Fruit fly (Drosophila melanogaster) whole organism, embryonic: Measurements from ENCODE around the gene Ice2.
A peak's percentile ranks its signal among the peaks of the same experiment; 100 is the strongest.

Source experiments
- C15 ChIP-seq: fragments of 200-800 bp; sonication (Bioruptor generic); IDR thresholded peaks from 3 replicates; pipeline ENCODE4 v1.3.6; 2022; ENCODE audit warnings: missing biosample characterization, missing genetic modification characterization
- CG11696 ChIP-seq: fragments of 200-800 bp; sonication (Bioruptor generic); IDR thresholded peaks from 2 replicates; pipeline ENCODE4 v1.3.6; 2022; ENCODE audit warnings: missing biosample characterization, missing genetic modification characterization
- CG12236 ChIP-seq: fragments of 200-800 bp; sonication (Bioruptor generic); optimal IDR thresholded peaks from 2 replicates; lab custom pipeline; 2016; ENCODE audit warnings: missing biosample characterization, missing genetic modification characterization
- CG13894 ChIP-seq: fragments of 200-800 bp; sonication (Bioruptor generic); optimal IDR thresholded peaks from 3 replicates; lab custom pipeline; 2018; ENCODE audit warnings: missing biosample characterization, mild to moderate bottlenecking, missing genetic modification characterization, moderate library complexity
- CG14667 ChIP-seq: fragments of 200-800 bp; sonication (Bioruptor generic); IDR thresholded peaks from 2 replicates; pipeline ENCODE4 v1.3.6; 2022; ENCODE audit warnings: missing biosample characterization, missing genetic modification characterization
- CG15601 ChIP-seq: fragments of 200-800 bp; sonication (Bioruptor generic); optimal IDR thresholded peaks from 3 replicates; lab custom pipeline; 2019; ENCODE audit warnings: missing biosample characterization, mild to moderate bottlenecking, missing genetic modification characterization, moderate library complexity
- CG1647 ChIP-seq: fragments of 200-800 bp; sonication (Bioruptor generic); optimal IDR thresholded peaks from 3 replicates; lab custom pipeline; 2016; ENCODE audit warnings: missing biosample characterization, missing genetic modification characterization
- CG16779 ChIP-seq: fragments of 200-800 bp; sonication (Bioruptor generic); IDR thresholded peaks from 2 replicates; pipeline ENCODE4 v1.3.6; 2022; ENCODE audit warnings: missing biosample characterization, missing genetic modification characterization
- CG18476 ChIP-seq: fragments of 200-800 bp; sonication (Bioruptor generic); optimal IDR thresholded peaks from 2 replicates; lab custom pipeline; 2016; ENCODE audit warnings: missing biosample characterization, mild to moderate bottlenecking, missing genetic modification characterization
- CG18764 ChIP-seq: fragments of 200-800 bp; sonication (Bioruptor generic); optimal IDR thresholded peaks from 3 replicates; lab custom pipeline; 2016; ENCODE audit warnings: missing biosample characterization, missing genetic modification characterization
- CG2875 ChIP-seq: fragments of 200-800 bp; sonication (Bioruptor generic); optimal IDR thresholded peaks from 2 replicates; lab custom pipeline; 2017; ENCODE audit warnings: missing biosample characterization, mild to moderate bottlenecking, missing genetic modification characterization, missing genetic modification reagents
- CG31224 ChIP-seq: fragments of 200-800 bp; sonication (Bioruptor generic); IDR thresholded peaks from 2 replicates; pipeline ENCODE4 v1.3.6; 2022; ENCODE audit warnings: missing biosample characterization, missing genetic modification characterization
- CG34422 ChIP-seq: fragments of 200-800 bp; sonication (Bioruptor generic); IDR thresholded peaks from 3 replicates; pipeline ENCODE4 v1.3.6; 2022; ENCODE audit warnings: missing biosample characterization, missing genetic modification characterization
- CG4328 ChIP-seq: fragments of 200-800 bp; sonication (Bioruptor generic); optimal IDR thresholded peaks from 3 replicates; lab custom pipeline; 2017; ENCODE audit warnings: missing biosample characterization, missing genetic modification reagents, missing genetic modification characterization
- CG6254 ChIP-seq: fragments of 200-800 bp; sonication (Bioruptor generic); optimal IDR thresholded peaks from 3 replicates; lab custom pipeline; 2017; ENCODE audit warnings: mild to moderate bottlenecking, missing biosample characterization, missing genetic modification reagents, missing genetic modification characterization
- CG6654 ChIP-seq: fragments of 200-800 bp; sonication (Bioruptor generic); optimal IDR thresholded peaks from 2 replicates; lab custom pipeline; 2017; ENCODE audit warnings: missing biosample characterization, mild to moderate bottlenecking, missing genetic modification characterization
- CG7357 ChIP-seq: fragments of 200-800 bp; sonication (Bioruptor generic); IDR thresholded peaks from 3 replicates; pipeline ENCODE4 v1.3.6; 2022; ENCODE audit warnings: missing biosample characterization, missing genetic modification characterization
- CG7987 ChIP-seq: fragments of 200-800 bp; sonication (Bioruptor generic); optimal IDR thresholded peaks from 2 replicates; lab custom pipeline; 2018; ENCODE audit warnings: missing biosample characterization, mild to moderate bottlenecking, missing genetic modification characterization, moderate library complexity
- CG8089 ChIP-seq: fragments of 200-800 bp; sonication (Bioruptor generic); optimal IDR thresholded peaks from 3 replicates; lab custom pipeline; 2016; ENCODE audit warnings: missing biosample characterization, missing genetic modification characterization
- CG8478 ChIP-seq: fragments of >200 bp; optimal IDR thresholded peaks from 2 replicates; lab custom pipeline; 2018
- CHES-1-like ChIP-seq: fragments of 200-800 bp; sonication (Bioruptor generic); optimal IDR thresholded peaks from 2 replicates; lab custom pipeline; 2016; ENCODE audit warnings: missing biosample characterization, missing genetic modification characterization
- CTCF ChIP-seq: fragments of 200-800 bp; sonication (Bioruptor generic); optimal IDR thresholded peaks from 2 replicates; lab custom pipeline; 2017; ENCODE audit warnings: missing biosample characterization, mild to moderate bottlenecking, missing genetic modification characterization, moderate library complexity
- Hand ChIP-seq: fragments of 200-800 bp; sonication (Bioruptor generic); optimal IDR thresholded peaks from 2 replicates; lab custom pipeline; 2017; ENCODE audit warnings: mild to moderate bottlenecking, missing biosample characterization, missing genetic modification reagents, missing genetic modification characterization
- MBD-R2 ChIP-seq: fragments of 200-800 bp; sonication (Bioruptor generic); IDR thresholded peaks from 2 replicates; pipeline ENCODE4 v1.3.6; 2022; ENCODE audit warnings: missing biosample characterization, missing genetic modification characterization
- Nf-YA ChIP-seq: fragments of 200-800 bp; sonication (Bioruptor generic); IDR thresholded peaks from 2 replicates; pipeline ENCODE4 v1.3.6; 2022; ENCODE audit warnings: missing biosample characterization, missing genetic modification characterization
- Nf-YC ChIP-seq: fragments of 200-800 bp; optimal IDR thresholded peaks from 3 replicates; lab custom pipeline; 2019; ENCODE audit warnings: missing biosample characterization, mild to moderate bottlenecking, missing genetic modification characterization, moderate library complexity
- PHDP ChIP-seq: fragments of 200-800 bp; sonication (Bioruptor generic); optimal IDR thresholded peaks from 3 replicates; lab custom pipeline; 2018; ENCODE audit warnings: missing biosample characterization, mild to moderate bottlenecking, missing genetic modification characterization, moderate library complexity
- Trl ChIP-seq, 3 experiments: fragments of >200 bp in 2 of 3; fragments of 200-800 bp in 1 of 3; sonication (Bioruptor generic) in 1 of 3; optimal IDR thresholded peaks; 2 replicates in 1 of 3; 3 replicates in 2 of 3; lab custom pipeline; 2016 to 2017; ENCODE audit warnings: missing biosample characterization in 1 of 3, missing genetic modification characterization in 1 of 3
- Vsx1 ChIP-seq: fragments of 200-800 bp; sonication (Bioruptor generic); optimal IDR thresholded peaks from 2 replicates; lab custom pipeline; 2017; ENCODE audit warnings: missing biosample characterization, mild to moderate bottlenecking, missing genetic modification characterization, missing genetic modification reagents
- aop ChIP-seq: fragments of 200-800 bp; sonication (Bioruptor generic); IDR thresholded peaks from 2 replicates; pipeline ENCODE4 v1.3.6; 2022; ENCODE audit warnings: missing biosample characterization, missing genetic modification characterization
- ash1 ChIP-seq: fragments of 200-800 bp; sonication (Bioruptor generic); optimal IDR thresholded peaks from 2 replicates; lab custom pipeline; 2018; ENCODE audit warnings: missing biosample characterization, mild to moderate bottlenecking, missing genetic modification characterization
- bbx ChIP-seq: fragments of 200-800 bp; sonication (Bioruptor generic); IDR thresholded peaks from 2 replicates; pipeline ENCODE4 v1.3.6; 2022; ENCODE audit warnings: missing biosample characterization, missing genetic modification characterization; ENCODE audit not compliant: partially characterized antibody
- bsh ChIP-seq, 2 experiments: fragments of 200-800 bp; sonication (Bioruptor generic); optimal IDR thresholded peaks; 2 replicates each; lab custom pipeline; 2017 to 2018; ENCODE audit warnings: mild to moderate bottlenecking in 2 of 2, missing biosample characterization in 2 of 2, missing genetic modification characterization in 2 of 2, moderate library complexity in 1 of 2
- cato ChIP-seq: fragments of 200-800 bp; sonication (Bioruptor generic); optimal IDR thresholded peaks from 2 replicates; lab custom pipeline; 2016; ENCODE audit warnings: missing biosample characterization, missing genetic modification characterization, borderline replicate concordance
- chif ChIP-seq, 2 experiments: fragments of 200-800 bp; sonication (Bioruptor generic); optimal IDR thresholded peaks; 3 replicates each; lab custom pipeline; 2016; ENCODE audit warnings: missing biosample characterization in 2 of 2, missing genetic modification characterization in 2 of 2
- croc ChIP-seq: fragments of 200-800 bp; sonication (Bioruptor generic); conservative IDR thresholded peaks from 3 replicates; pipeline ENCODE4 v1.3.6; 2022; ENCODE audit warnings: missing biosample characterization, missing genetic modification characterization
- ewg ChIP-seq: fragments of 200-800 bp; sonication (Bioruptor generic); optimal IDR thresholded peaks from 3 replicates; lab custom pipeline; 2017; ENCODE audit warnings: mild to moderate bottlenecking, missing biosample characterization, missing genetic modification reagents, missing genetic modification characterization
- fd64A ChIP-seq: fragments of 200-800 bp; sonication (Bioruptor generic); optimal IDR thresholded peaks from 3 replicates; lab custom pipeline; 2018; ENCODE audit warnings: missing biosample characterization, mild to moderate bottlenecking, missing genetic modification characterization
- gcm ChIP-seq: fragments of 200-800 bp; sonication (Bioruptor generic); optimal IDR thresholded peaks from 2 replicates; lab custom pipeline; 2019; ENCODE audit warnings: missing biosample characterization, mild to moderate bottlenecking, missing genetic modification characterization, moderate library complexity
- gsb-n ChIP-seq: fragments of 200-800 bp; sonication (Bioruptor generic); optimal IDR thresholded peaks from 3 replicates; lab custom pipeline; 2018; ENCODE audit warnings: missing biosample characterization, mild to moderate bottlenecking, missing genetic modification characterization
- hb ChIP-seq: fragments of 200-800 bp; sonication (Bioruptor generic); IDR thresholded peaks from 3 replicates; pipeline ENCODE4 v1.3.6; 2022; ENCODE audit warnings: missing biosample characterization, missing genetic modification characterization; ENCODE audit not compliant: partially characterized antibody
- jigr1 ChIP-seq: fragments of 200-800 bp; sonication (Bioruptor generic); IDR thresholded peaks from 3 replicates; pipeline ENCODE4 v1.3.6; 2022; ENCODE audit warnings: missing biosample characterization, missing genetic modification characterization
- kah ChIP-seq: fragments of 200-800 bp; sonication (Bioruptor generic); optimal IDR thresholded peaks from 2 replicates; lab custom pipeline; 2018; ENCODE audit warnings: missing biosample characterization, mild to moderate bottlenecking, missing genetic modification characterization
- psq ChIP-seq: fragments of 200-800 bp; sonication (Bioruptor generic); optimal IDR thresholded peaks from 2 replicates; lab custom pipeline; 2017; ENCODE audit warnings: missing biosample characterization, missing genetic modification characterization
- pzg ChIP-seq: fragments of 200-800 bp; sonication (Bioruptor generic); optimal IDR thresholded peaks from 3 replicates; lab custom pipeline; 2018; ENCODE audit warnings: missing biosample characterization, mild to moderate bottlenecking, missing genetic modification characterization, moderate library complexity
- ranshi ChIP-seq: fragments of 200-800 bp; sonication (Bioruptor generic); IDR thresholded peaks from 2 replicates; pipeline ENCODE4 v1.3.6; 2022; ENCODE audit warnings: missing biosample characterization, missing genetic modification characterization
- sob ChIP-seq: fragments of 200-800 bp; sonication (Bioruptor generic); IDR thresholded peaks from 2 replicates; pipeline ENCODE4 v1.3.6; 2022; ENCODE audit warnings: missing biosample characterization, missing genetic modification characterization
- sug ChIP-seq: fragments of 200-800 bp; optimal IDR thresholded peaks from 2 replicates; lab custom pipeline; 2019; ENCODE audit warnings: missing biosample characterization, mild to moderate bottlenecking, missing genetic modification characterization, moderate library complexity
- tio ChIP-seq: fragments of 200-800 bp; sonication (Bioruptor generic); optimal IDR thresholded peaks from 2 replicates; lab custom pipeline; 2017; ENCODE audit warnings: missing biosample characterization, missing genetic modification characterization, inconsistent platforms
- zf30C ChIP-seq: fragments of 200-800 bp; sonication (Bioruptor generic); optimal IDR thresholded peaks from 3 replicates; lab custom pipeline; 2018; ENCODE audit warnings: missing biosample characterization, mild to moderate bottlenecking, missing genetic modification characterization

Ice2 gene

DNA sequence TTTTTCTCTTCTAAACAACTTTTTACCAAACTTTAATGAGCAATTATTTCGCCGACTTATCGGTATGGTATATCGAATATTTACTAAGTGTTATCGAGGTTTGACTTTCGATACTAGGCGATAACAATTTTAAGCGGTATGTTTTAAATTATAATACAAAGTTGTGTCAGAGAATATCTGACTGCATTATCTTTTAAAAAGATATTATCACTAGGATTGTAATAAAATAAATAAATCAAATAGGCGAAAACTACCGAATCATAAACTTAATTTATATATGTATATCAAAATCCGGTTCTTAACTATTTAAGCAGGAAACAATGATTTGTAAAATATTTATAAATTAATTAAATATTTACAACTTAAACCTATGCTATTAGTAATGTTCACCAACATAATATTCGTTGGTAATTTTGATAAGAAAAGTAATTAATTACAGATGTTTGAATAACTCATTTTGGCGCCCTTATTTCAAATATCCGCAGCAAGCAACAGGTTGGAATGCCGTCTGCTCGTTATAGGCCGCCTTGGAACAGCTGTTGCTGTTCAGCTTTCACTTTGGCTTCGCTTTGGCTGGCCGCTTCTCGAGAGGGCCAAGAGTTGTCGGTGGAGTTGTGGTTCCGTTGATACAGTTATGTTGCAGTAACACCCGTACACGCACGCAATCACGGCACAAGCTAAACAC lies 22.0 kb upstream of the Ice2 start, which contains the start of the genes Sec15 and rtet (continued):
- TF ChIP-seq CG6654 (GFP tag; lab: Kevin White, UChicago) (no peak), CG12236 (GFP tag; lab: Kevin White, UChicago) (no peak), CTCF (GFP tag; lab: Kevin White, UChicago) (no peak), gcm (GFP tag; lab: Kevin White, UChicago) (no peak), sug (tag; lab: Kevin White, UChicago) (peak; percentile 54), croc (GFP tag; lab: Robert Waterston, UW) (peak; percentile 28; the same call in 1 of the 3 replicates), tio (GFP tag; lab: Kevin White, UChicago) (no peak), CG14667 (GFP tag; lab: Robert Waterston, UW) (no peak), gsb-n (no peak), bsh (GFP tag; optimal IDR thresholded peaks at IDR 0.05; lab: Kevin White, UChicago) (peak in 1 of 2 experiments; percentile 67), Nf-YC (tag; lab: Kevin White, UChicago) (peak; percentile 58), jigr1 (GFP tag; lab: Robert Waterston, UW) (no peak), bbx (GFP tag; lab: Robert Waterston, UW) (peak; percentile 60), psq (GFP tag; lab: Kevin White, UChicago) (peak; percentile 15), Hand (GFP tag; lab: Kevin White, UChicago) (no peak), ewg (GFP tag; lab: Kevin White, UChicago) (peak; percentile 60), aop (GFP tag; lab: Robert Waterston, UW) (no peak), fd64A (no peak), CG1647 (no peak), CG16779 (GFP tag; lab: Robert Waterston, UW) (0 out of 2 replicates have a peak, but pooled peaks have one; percentile 26), CG8089 (GFP tag; lab: Kevin White, UChicago) (peak; percentile 17), CG2875 (no peak), MBD-R2 (GFP tag; lab: Robert Waterston, UW) (peak; percentile 78), sob (peak; percentile 45), pzg (GFP tag; lab: Kevin White, UChicago) (peak; percentile 38), CG4328 (GFP tag; lab: Kevin White, UChicago) (peak; percentile 72), CG18476 (GFP tag; lab: Kevin White, UChicago) (peak; percentile 64), Vsx1 (GFP tag; lab: Kevin White, UChicago) (no peak), CG7357 (GFP tag; lab: Robert Waterston, UW) (no peak), CG6254 (GFP tag; lab: Kevin White, UChicago) (no peak), CG31224 (GFP tag; lab: Robert Waterston, UW) (no peak), ash1 (GFP tag; lab: Kevin White, UChicago) (no peak), chif (GFP tag; optimal IDR thresholded peaks at IDR 0.05; lab: Kevin White, UChicago) (peak; percentile 3 to 39), CG13894 (tag; lab: Kevin White, UChicago) (no peak), C15 (GFP tag; lab: Robert Waterston, UW) (no peak), CG7987 (no peak), CG15601 (tag; lab: Kevin White, UChicago) (peak; percentile 70), CHES-1-like (GFP tag; lab: Kevin White, UChicago) (peak; percentile 56), Trl (optimal IDR thresholded peaks at IDR 0.05; lab: Kevin White, UChicago) (no peak), Trl (GFP tag; optimal IDR thresholded peaks at IDR 0.05; lab: Kevin White, UChicago) (no peak), CG8478 (lab: Kevin White, UChicago) (no peak), CG11696 (GFP tag; lab: Robert Waterston, UW) (no peak), Nf-YA (GFP tag; lab: Robert Waterston, UW) (no peak), kah (GFP tag; lab: Kevin White, UChicago) (peak; percentile 98), zf30C (GFP tag; lab: Kevin White, UChicago) (no peak), CG34422 (GFP tag; lab: Robert Waterston, UW) (peak; percentile 30; the same call in 2 of the 3 replicates), hb (GFP tag; lab: Robert Waterston, UW) (peak; percentile 9; the same call in 2 of the 3 replicates), CG18764 (peak; percentile 78), PHDP (peak; percentile 81), cato (GFP tag; lab: Kevin White, UChicago) (no peak), ranshi (GFP tag; lab: Robert Waterston, UW) (0 out of 2 replicates have a peak, but pooled peaks have one; percentile 24)
